Worm (Caenorhabditis elegans): ENCODE results near the gene F41F3.8.

- TF ChIP-seq ztf-4 (tag; optimal IDR thresholded peaks at IDR 0.05) (no peak), ceh-9 (tag; optimal IDR thresholded peaks at IDR 0.05) (no peak), egl-27 (tag; optimal IDR thresholded peaks at IDR 0.05) (no peak), nhr-237 (tag; optimal IDR thresholded peaks at IDR 0.05) (no peak), jun-1 (tag; optimal IDR thresholded peaks at IDR 0.05) (no peak), nfya-1 (tag; optimal IDR thresholded peaks at IDR 0.05; ENCODE audit: insufficient read depth) (no peak), ztf-11 (tag; optimal IDR thresholded peaks at IDR 0.05) (no peak), ama-1 (optimal IDR thresholded peaks at IDR 0.05) (no peak), unc-62 (GFP tag; optimal IDR thresholded peaks at IDR 0.05) (no peak), elt-2 (tag; optimal IDR thresholded peaks at IDR 0.05) (peak; percentile 60)
Observed at ce11 chrV:4640501-4641150, 8.0 kb upstream of the F41F3.8 start.
